Fruit fly (Drosophila melanogaster) whole organism, embryonic: ENCODE data around the gene CG3764.

Experiments
- Atf-2 ChIP-seq: fragments of 200-800 bp; sonication (Bioruptor generic); optimal IDR thresholded peaks from 2 replicates; lab custom pipeline; 2016; ENCODE audit warnings: missing biosample characterization, missing genetic modification characterization
- B-H1 ChIP-seq: fragments of 200-800 bp; sonication (Bioruptor generic); IDR thresholded peaks from 3 replicates; pipeline ENCODE4 v1.3.6; 2022; ENCODE audit warnings: missing biosample characterization, missing genetic modification characterization
- BEAF-32 ChIP-seq: fragments of 200-800 bp; sonication (Bioruptor generic); optimal IDR thresholded peaks from 3 replicates; lab custom pipeline; 2017; ENCODE audit warnings: missing biosample characterization, missing genetic modification characterization, mild to moderate bottlenecking, moderate library complexity, missing genetic modification reagents
- CG1233 ChIP-seq: fragments of 200-800 bp; sonication (Bioruptor generic); optimal IDR thresholded peaks from 4 replicates; lab custom pipeline; 2018; ENCODE audit warnings: missing biosample characterization, mild to moderate bottlenecking, missing genetic modification characterization
- CG12769 ChIP-seq: fragments of 200-800 bp; sonication (Bioruptor generic); optimal IDR thresholded peaks from 2 replicates; lab custom pipeline; 2019; ENCODE audit warnings: missing biosample characterization, mild to moderate bottlenecking, missing genetic modification characterization, moderate library complexity
- CG15696 ChIP-seq: fragments of 200-800 bp; sonication (Bioruptor generic); optimal IDR thresholded peaks from 2 replicates; lab custom pipeline; 2019; ENCODE audit warnings: missing biosample characterization, mild to moderate bottlenecking, missing genetic modification characterization, moderate library complexity
- CG1603 ChIP-seq: fragments of 200-800 bp; sonication (Bioruptor generic); optimal IDR thresholded peaks from 2 replicates; lab custom pipeline; 2019; ENCODE audit warnings: missing biosample characterization, mild to moderate bottlenecking, missing genetic modification characterization, moderate library complexity
- CG1792 ChIP-seq: fragments of 200-800 bp; sonication (Bioruptor generic); optimal IDR thresholded peaks from 2 replicates; lab custom pipeline; 2016; ENCODE audit warnings: missing biosample characterization, missing genetic modification characterization
- CG1832 ChIP-seq: fragments of 200-800 bp; sonication (Bioruptor generic); optimal IDR thresholded peaks from 2 replicates; lab custom pipeline; 2017; ENCODE audit warnings: missing biosample characterization, mild to moderate bottlenecking, missing genetic modification characterization, inconsistent platforms
- CG2116 ChIP-seq: fragments of 200-800 bp; sonication (Bioruptor generic); optimal IDR thresholded peaks from 3 replicates; lab custom pipeline; 2018; ENCODE audit warnings: missing biosample characterization, mild to moderate bottlenecking, missing genetic modification characterization
- CG30431 ChIP-seq: fragments of 200-800 bp; sonication (Bioruptor generic); optimal IDR thresholded peaks from 2 replicates; lab custom pipeline; 2017; ENCODE audit warnings: missing biosample characterization, missing genetic modification characterization
- CG31441 ChIP-seq: fragments of 200-800 bp; sonication (Bioruptor generic); IDR thresholded peaks from 2 replicates; pipeline ENCODE4 v1.3.6; 2022; ENCODE audit warnings: missing biosample characterization, missing genetic modification characterization
- CG34422 ChIP-seq: fragments of 200-800 bp; sonication (Bioruptor generic); IDR thresholded peaks from 3 replicates; pipeline ENCODE4 v1.3.6; 2022; ENCODE audit warnings: missing biosample characterization, missing genetic modification characterization
- CG4820 ChIP-seq: fragments of 200-800 bp; sonication (Bioruptor generic); optimal IDR thresholded peaks from 3 replicates; lab custom pipeline; 2016; ENCODE audit warnings: missing biosample characterization, missing genetic modification characterization
- CG6813 ChIP-seq: fragments of 200-800 bp; sonication (Bioruptor generic); optimal IDR thresholded peaks from 2 replicates; lab custom pipeline; 2017; ENCODE audit warnings: missing biosample characterization, missing genetic modification characterization, mild to moderate bottlenecking, moderate library complexity, missing genetic modification reagents
- CG7556 ChIP-seq: fragments of 200-800 bp; sonication (Bioruptor generic); optimal IDR thresholded peaks from 2 replicates; lab custom pipeline; 2017; ENCODE audit warnings: missing biosample characterization, mild to moderate bottlenecking, missing genetic modification characterization
- CG7745 ChIP-seq: fragments of 200-800 bp; sonication (Bioruptor generic); optimal IDR thresholded peaks from 2 replicates; lab custom pipeline; 2018; ENCODE audit warnings: missing biosample characterization, mild to moderate bottlenecking, missing genetic modification characterization, moderate library complexity
- CG7963 ChIP-seq: fragments of 200-800 bp; sonication (Bioruptor generic); IDR thresholded peaks from 3 replicates; pipeline ENCODE4 v1.3.6; 2022; ENCODE audit warnings: missing biosample characterization, missing genetic modification characterization; ENCODE audit not compliant: partially characterized antibody
- CG8290 ChIP-seq, 3 experiments: fragments of 200-800 bp; sonication (Bioruptor generic); optimal IDR thresholded peaks; 2 replicates each; lab custom pipeline; 2016 to 2019; ENCODE audit warnings: missing biosample characterization in 3 of 3, missing genetic modification characterization in 3 of 3, mild to moderate bottlenecking in 2 of 3, moderate library complexity in 1 of 3
- CG8765 ChIP-seq: fragments of 200-800 bp; sonication (Bioruptor generic); IDR thresholded peaks from 2 replicates; pipeline ENCODE4 v1.3.6; 2022; ENCODE audit warnings: missing biosample characterization, missing genetic modification characterization
- CG9817 ChIP-seq: fragments of 200-800 bp; sonication (Bioruptor generic); optimal IDR thresholded peaks from 2 replicates; lab custom pipeline; 2018; ENCODE audit warnings: missing biosample characterization, mild to moderate bottlenecking, missing genetic modification characterization, moderate library complexity
- Dref ChIP-seq: fragments of 200-800 bp; sonication (Bioruptor generic); IDR thresholded peaks from 2 replicates; pipeline ENCODE4 v1.3.6; 2022; ENCODE audit warnings: missing biosample characterization, missing genetic modification characterization
- Fer2 ChIP-seq: fragments of 200-800 bp; sonication (Bioruptor generic); optimal IDR thresholded peaks from 2 replicates; lab custom pipeline; 2018; ENCODE audit warnings: missing biosample characterization, mild to moderate bottlenecking, missing genetic modification characterization, moderate library complexity
- GATAe ChIP-seq: fragments of 200-800 bp; sonication (Bioruptor generic); conservative IDR thresholded peaks from 2 replicates; pipeline ENCODE4 v1.3.6; 2022; ENCODE audit warnings: missing biosample characterization, missing genetic modification characterization
- HLH4C ChIP-seq: fragments of 200-800 bp; sonication (Bioruptor generic); IDR thresholded peaks from 3 replicates; pipeline ENCODE4 v1.3.6; 2022; ENCODE audit warnings: missing biosample characterization, missing genetic modification characterization; ENCODE audit not compliant: partially characterized antibody
- HmgZ ChIP-seq: fragments of 200-800 bp; sonication (Bioruptor generic); optimal IDR thresholded peaks from 2 replicates; lab custom pipeline; 2018; ENCODE audit warnings: missing biosample characterization, mild to moderate bottlenecking, missing genetic modification characterization
- Hmx ChIP-seq: fragments of 200-800 bp; sonication (Bioruptor generic); optimal IDR thresholded peaks from 2 replicates; lab custom pipeline; 2016; ENCODE audit warnings: missing biosample characterization, missing genetic modification characterization
- Lpt ChIP-seq: fragments of >200 bp; optimal IDR thresholded peaks from 2 replicates; lab custom pipeline; 2018; ENCODE audit warnings: missing biosample characterization, missing genetic modification characterization
- Med ChIP-seq: fragments of 200-800 bp; sonication (Bioruptor generic); peaks from one replicate; lab custom pipeline; 2016; ENCODE audit warnings: missing biosample characterization, missing genetic modification characterization, mild to moderate bottlenecking, inconsistent platforms, moderate library complexity
- PHDP ChIP-seq: fragments of 200-800 bp; sonication (Bioruptor generic); optimal IDR thresholded peaks from 3 replicates; lab custom pipeline; 2018; ENCODE audit warnings: missing biosample characterization, mild to moderate bottlenecking, missing genetic modification characterization, moderate library complexity
- Rfx ChIP-seq: fragments of 200-800 bp; sonication (Bioruptor generic); IDR thresholded peaks from 2 replicates; pipeline ENCODE4 v1.3.6; 2022; ENCODE audit warnings: missing biosample characterization, missing genetic modification characterization
- Sox100B ChIP-seq: fragments of 200-800 bp; sonication (Bioruptor generic); optimal IDR thresholded peaks from 3 replicates; lab custom pipeline; 2018; ENCODE audit warnings: missing biosample characterization, mild to moderate bottlenecking, missing genetic modification characterization
- bab2 ChIP-seq: fragments of 200-800 bp; sonication (Bioruptor generic); optimal IDR thresholded peaks from 2 replicates; lab custom pipeline; 2016; ENCODE audit warnings: missing biosample characterization, missing genetic modification characterization
- bsh ChIP-seq, 2 experiments: fragments of 200-800 bp; sonication (Bioruptor generic); optimal IDR thresholded peaks; 2 replicates each; lab custom pipeline; 2017 to 2018; ENCODE audit warnings: mild to moderate bottlenecking in 2 of 2, missing biosample characterization in 2 of 2, missing genetic modification characterization in 2 of 2, moderate library complexity in 1 of 2
- chinmo ChIP-seq: fragments of 200-800 bp; sonication (Bioruptor generic); IDR thresholded peaks from 4 replicates; pipeline ENCODE4 v1.3.6; 2022; ENCODE audit warnings: missing biosample characterization, missing genetic modification characterization; ENCODE audit not compliant: partially characterized antibody
- ci ChIP-seq: fragments of 200-800 bp; sonication (Bioruptor generic); IDR thresholded peaks from 3 replicates; pipeline ENCODE4 v1.3.6; 2022; ENCODE audit warnings: missing biosample characterization, missing genetic modification characterization
- dm ChIP-seq: fragments of 200-800 bp; sonication (Bioruptor generic); optimal IDR thresholded peaks from 3 replicates; lab custom pipeline; 2016; ENCODE audit warnings: missing biosample characterization, missing genetic modification characterization
- fru ChIP-seq: fragments of >200 bp; optimal IDR thresholded peaks from 2 replicates; lab custom pipeline; 2017
- gem ChIP-seq: fragments of 200-800 bp; sonication (Bioruptor generic); optimal IDR thresholded peaks from 2 replicates; lab custom pipeline; 2019; ENCODE audit warnings: missing biosample characterization, mild to moderate bottlenecking, missing genetic modification characterization, moderate library complexity
- hth ChIP-seq: fragments of >200 bp; optimal IDR thresholded peaks from 2 replicates; lab custom pipeline; 2017; ENCODE audit warnings: inconsistent platforms
- onecut ChIP-seq: fragments of 200-800 bp; sonication (Bioruptor generic); IDR thresholded peaks from 2 replicates; pipeline ENCODE4 v1.3.6; 2022; ENCODE audit warnings: missing biosample characterization, missing genetic modification characterization
- peb ChIP-seq: fragments of 200-800 bp; sonication (Bioruptor generic); IDR thresholded peaks from 2 replicates; pipeline ENCODE4 v1.3.6; 2022; ENCODE audit warnings: missing biosample characterization, missing genetic modification characterization
- pzg ChIP-seq: fragments of 200-800 bp; sonication (Bioruptor generic); optimal IDR thresholded peaks from 3 replicates; lab custom pipeline; 2018; ENCODE audit warnings: missing biosample characterization, mild to moderate bottlenecking, missing genetic modification characterization, moderate library complexity
- sc ChIP-seq, 3 experiments: fragments of >200 bp in 2 of 3; fragments of 200-800 bp in 1 of 3; sonication (Bioruptor generic) in 1 of 3; optimal IDR thresholded peaks; 2 replicates in 2 of 3; 3 replicates in 1 of 3; lab custom pipeline; 2017; ENCODE audit warnings: mild to moderate bottlenecking in 1 of 3, missing biosample characterization in 1 of 3, missing genetic modification characterization in 1 of 3, missing genetic modification reagents in 1 of 3
- sens ChIP-seq: fragments of 200-800 bp; sonication (Bioruptor generic); peaks from one replicate; lab custom pipeline; 2016; ENCODE audit warnings: missing biosample characterization, missing genetic modification characterization
- so ChIP-seq: fragments of 200-800 bp; sonication (Bioruptor generic); IDR thresholded peaks from 3 replicates; pipeline ENCODE4 v1.3.6; 2022; ENCODE audit warnings: missing biosample characterization, missing genetic modification characterization
- trh ChIP-seq: fragments of 200-800 bp; sonication (Bioruptor generic); optimal IDR thresholded peaks from 2 replicates; lab custom pipeline; 2016; ENCODE audit warnings: missing biosample characterization, missing genetic modification characterization
- zen ChIP-seq: fragments of 200-800 bp; sonication (Bioruptor generic); optimal IDR thresholded peaks from 3 replicates; lab custom pipeline; 2018; ENCODE audit warnings: missing biosample characterization, mild to moderate bottlenecking, missing genetic modification characterization, moderate library complexity
- zfh2 ChIP-seq: fragments of 200-800 bp; sonication (Bioruptor generic); optimal IDR thresholded peaks from 2 replicates; lab custom pipeline; 2016; ENCODE audit warnings: missing biosample characterization, missing genetic modification characterization

Gene CG3764

dm6 chr3L:17055467-17055877 lies 43.1 kb upstream of the CG3764 start, which contains the start of gene CG7724 (continued):
- TF ChIP-seq BEAF-32 (GFP tag; lab: Kevin White, UChicago) (peak; percentile 46), hth (lab: Kevin White, UChicago) (no peak), CG31441 (GFP tag; lab: Robert Waterston, UW) (no peak), fru (no peak), CG1603 (tag; lab: Kevin White, UChicago) (peak; percentile 25), CG2116 (GFP tag; lab: Kevin White, UChicago) (peak; percentile 57), CG6813 (no peak), trh (GFP tag; lab: Kevin White, UChicago) (no peak), HmgZ (tag; lab: Kevin White, UChicago) (peak; percentile 35), CG9817 (tag; lab: Kevin White, UChicago) (no peak), CG7745 (tag; lab: Kevin White, UChicago) (no peak), CG7556 (no peak)

DNA sequence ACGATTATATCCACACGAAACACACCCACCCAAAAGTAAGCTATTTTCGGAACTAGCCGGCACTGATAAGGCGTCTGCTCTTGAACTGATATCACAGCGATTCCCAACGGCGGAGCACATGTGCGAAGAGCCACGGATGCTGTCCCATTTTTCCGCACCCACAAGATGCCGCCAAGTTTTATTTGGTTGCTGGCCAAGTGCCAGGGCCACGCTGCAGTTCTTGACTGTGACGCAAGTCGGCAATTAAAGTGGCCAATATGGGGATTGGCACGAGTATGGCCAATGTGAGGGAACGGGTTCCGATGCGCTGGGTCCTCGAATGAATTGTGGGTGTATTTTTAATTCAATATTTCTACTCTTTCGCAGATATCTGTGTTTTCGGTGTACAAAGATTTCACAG lies 41.6 kb upstream of the CG3764 start:
- TF ChIP-seq dm (no peak), Dref (GFP tag; lab: Robert Waterston, UW) (0 out of 2 replicates have a peak, but pooled peaks have one; percentile 24), Hmx (no peak), Rfx (GFP tag; lab: Robert Waterston, UW) (no peak), GATAe (GFP tag; lab: Robert Waterston, UW) (no peak), sens (GFP tag; lab: Kevin White, UChicago) (peak; percentile 12), CG12769 (tag; lab: Kevin White, UChicago) (peak; percentile 67), CG1233 (no peak), Lpt (GFP tag; lab: Kevin White, UChicago) (no peak), CG1832 (no peak), CG8765 (no peak), CG7963 (no peak), so (GFP tag; lab: Robert Waterston, UW) (0 out of 3 replicates have a peak, but pooled peaks have one; percentile 16), chinmo (0 out of 4 replicates have a peak, but pooled peaks have one; percentile 23), ci (GFP tag; lab: Robert Waterston, UW) (no peak), CG34422 (GFP tag; lab: Robert Waterston, UW) (no peak), zen (tag; lab: Kevin White, UChicago) (no peak)

DNA sequence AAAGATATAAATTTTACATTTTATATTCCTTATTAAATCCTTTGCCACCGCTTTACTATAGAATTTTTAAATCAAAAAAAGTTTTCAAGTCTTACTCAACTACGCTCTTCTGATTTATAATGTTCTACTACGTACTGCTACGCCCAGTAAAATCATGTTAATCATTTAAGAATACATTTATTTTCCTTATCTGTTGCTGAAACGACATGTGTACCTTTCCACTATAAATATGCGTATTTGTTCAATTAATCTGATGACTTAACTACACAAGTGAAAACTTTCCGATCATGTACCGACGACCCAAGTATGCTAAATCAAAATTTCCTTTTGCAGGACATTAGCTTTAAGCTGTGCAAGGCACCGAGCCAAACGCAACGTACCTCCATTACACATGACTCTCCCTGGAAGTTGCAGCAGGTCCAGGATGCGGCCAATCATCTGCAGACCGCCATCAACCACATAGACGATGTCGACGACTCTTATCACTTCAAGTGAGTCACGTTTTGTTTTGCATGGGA lies 40.1 kb upstream of the CG3764 start:
- TF ChIP-seq CG8290 (GFP tag; optimal IDR thresholded peaks at IDR 0.05; lab: Kevin White, UChicago) = no peak
- TF ChIP-seq CG8290 (tag; optimal IDR thresholded peaks at IDR 0.05; lab: Kevin White, UChicago) = peak in 1 of 2 experiments; percentile 17
- no peak for TF ChIP-seq CG4820 (GFP tag; lab: Kevin White, UChicago)
- peak; percentile 14; the same call in 1 of the 2 replicates for TF ChIP-seq onecut
- peak; percentile 12 for TF ChIP-seq CG15696 (tag; lab: Kevin White, UChicago)
- peak; percentile 4 for TF ChIP-seq CG1233
- TF ChIP-seq HLH4C (GFP tag; lab: Robert Waterston, UW) = no peak
- TF ChIP-seq Atf-2 (GFP tag; lab: Kevin White, UChicago) = no peak
- peak; percentile 12 for TF ChIP-seq gem (tag; lab: Kevin White, UChicago)
- TF ChIP-seq pzg (GFP tag; lab: Kevin White, UChicago) = no peak
- TF ChIP-seq sens (GFP tag; lab: Kevin White, UChicago) = peak; percentile 76
- TF ChIP-seq bab2 = peak; percentile 18
- TF ChIP-seq Med (GFP tag; lab: Kevin White, UChicago) = peak; percentile 57
- TF ChIP-seq zfh2 = no peak
- TF ChIP-seq CG30431 (GFP tag; lab: Kevin White, UChicago) = no peak
- no peak for TF ChIP-seq Fer2 (tag; lab: Kevin White, UChicago)
- no peak for TF ChIP-seq PHDP (tag; lab: Kevin White, UChicago)
- TF ChIP-seq CG1792 (GFP tag; lab: Kevin White, UChicago) = peak; percentile 29
- TF ChIP-seq bsh (GFP tag; optimal IDR thresholded peaks at IDR 0.05; lab: Kevin White, UChicago) = peak in 1 of 2 experiments; percentile 26
- peak; percentile 35 for TF ChIP-seq Sox100B (GFP tag; lab: Kevin White, UChicago)
- no peak for TF ChIP-seq sc (optimal IDR thresholded peaks at IDR 0.05; lab: Kevin White, UChicago)
- peak; percentile 29 for TF ChIP-seq sc (GFP tag; optimal IDR thresholded peaks at IDR 0.05; lab: Kevin White, UChicago)
- no peak for TF ChIP-seq B-H1
- no peak for TF ChIP-seq peb (GFP tag; lab: Robert Waterston, UW)
